Worm (Caenorhabditis elegans): Measurements from ENCODE around the gene enpl-1.

DNA sequence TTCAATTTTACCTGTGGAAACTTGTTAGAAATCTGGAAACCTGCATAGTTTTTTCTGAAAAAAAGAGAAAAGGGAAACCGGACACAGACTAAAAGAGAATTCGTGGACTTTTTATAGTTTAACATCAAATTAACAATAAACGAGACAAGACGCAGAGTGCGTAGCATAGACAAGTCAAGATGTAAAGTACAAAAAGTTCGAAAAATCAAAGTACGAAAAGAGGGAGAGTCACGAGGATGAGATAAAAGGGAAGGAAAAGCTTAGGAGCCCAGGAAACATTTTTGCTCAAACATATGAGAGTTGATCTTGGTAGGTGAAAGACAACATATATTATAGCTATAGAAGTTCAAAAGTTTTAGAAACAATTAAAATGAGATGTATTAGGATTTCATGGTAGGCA is 21.3 kb upstream of the enpl-1 start, which contains the start of gene M7.12:
- TF ChIP-seq lsl-1 (GFP tag; optimal IDR thresholded peaks at IDR 0.05) (no peak), lir-1 (GFP tag; conservative IDR thresholded peaks at IDR 0.05) (no peak), let-607 (tag; optimal IDR thresholded peaks at IDR 0.05) (no peak), snpc-4 (GFP tag; optimal IDR thresholded peaks at IDR 0.05) (no peak), snpc-4 (tag; optimal IDR thresholded peaks at IDR 0.05) (no peak)

Measured in whole organism, young adult.